Fruit fly (Drosophila melanogaster): ENCODE results near the gene Past1.

DNA sequence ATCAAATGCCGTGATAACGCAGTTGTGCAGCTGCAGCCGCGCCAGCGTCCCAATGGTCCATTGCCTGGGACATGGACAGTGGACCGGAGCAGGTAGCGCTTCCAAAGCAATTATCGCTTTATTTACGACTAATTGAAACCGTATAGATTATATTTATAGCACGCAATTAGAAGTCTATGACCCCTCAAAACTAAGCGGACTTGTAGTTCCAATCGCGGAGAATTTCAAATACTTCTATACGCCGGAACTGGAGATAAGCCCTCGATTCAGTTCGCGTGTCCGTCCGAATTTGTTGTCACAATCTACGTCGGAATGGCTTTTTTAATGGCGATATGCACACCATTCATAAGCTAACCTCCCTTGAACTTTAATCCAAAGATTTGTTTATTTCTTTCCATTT is 11.8 kb upstream of the Past1 start:
- no peak for TF ChIP-seq lola (GFP tag; optimal IDR thresholded peaks at IDR 0.05)
- TF ChIP-seq Sp1 (GFP tag; optimal IDR thresholded peaks at IDR 0.05) = no peak
- no peak for TF ChIP-seq Hr83 (GFP tag; optimal IDR thresholded peaks at IDR 0.05; ENCODE audit: poor library complexity, severe bottlenecking)
- TF ChIP-seq Hr78 (GFP tag; optimal IDR thresholded peaks at IDR 0.05) = no peak
- no peak for TF ChIP-seq h (GFP tag; optimal IDR thresholded peaks at IDR 0.05)
- no peak for TF ChIP-seq dl (GFP tag; optimal IDR thresholded peaks at IDR 0.05; ENCODE audit: insufficient read depth in 1 of 2, partially characterized antibody in 2 of 2)
- TF ChIP-seq dmrt93B (GFP tag; optimal IDR thresholded peaks at IDR 0.05) = no peak
- TF ChIP-seq CG32264 (GFP tag; optimal IDR thresholded peaks at IDR 0.05) = no peak
- no peak for TF ChIP-seq pan (optimal IDR thresholded peaks at IDR 0.05)
- no peak for TF ChIP-seq usp (GFP tag; optimal IDR thresholded peaks at IDR 0.05)
- no peak for TF ChIP-seq CrebA (GFP tag; optimal IDR thresholded peaks at IDR 0.05; ENCODE audit: borderline replicate concordance)
- TF ChIP-seq OdsH (GFP tag; optimal IDR thresholded peaks at IDR 0.05) = no peak
- TF ChIP-seq Rel (GFP tag; optimal IDR thresholded peaks at IDR 0.05) = no peak
- TF ChIP-seq Rel (tag; optimal IDR thresholded peaks at IDR 0.05) = no peak
